Worm (Caenorhabditis elegans) whole organism, midembryonic: Measurements from ENCODE around the gene sre-20.

Source experiments
- cog-1 ChIP-seq: sonication (generic microtip); optimal IDR thresholded peaks from 2 replicates; lab custom pipeline; 2016; ENCODE audit warnings: missing genetic modification characterization, missing compliant biosample characterization
- flt-1 ChIP-seq: fragments of 200-800 bp; sonication (Bioruptor generic); IDR thresholded peaks from 2 replicates; pipeline ENCODE4 v1.3.6; 2022; ENCODE audit warnings: missing genetic modification characterization, missing compliant biosample characterization
- klf-2 ChIP-seq: fragments of 200-800 bp; sonication (Bioruptor generic); conservative IDR thresholded peaks from 2 replicates; pipeline ENCODE4 v1.3.6; 2022; ENCODE audit warnings: missing genetic modification reagents, missing genetic modification characterization, missing compliant biosample characterization
- med-1 ChIP-seq: sonication (generic microtip); optimal IDR thresholded peaks from 2 replicates; lab custom pipeline; 2017; ENCODE audit warnings: missing genetic modification characterization, mild to moderate bottlenecking, missing compliant biosample characterization, antibody characterized with exemption, missing genetic modification reagents; ENCODE audit not compliant: insufficient read depth
- ref-1 ChIP-seq: fragments of 200-800 bp; sonication (Bioruptor generic); conservative IDR thresholded peaks from 2 replicates; pipeline ENCODE4 v1.3.6; 2022; ENCODE audit warnings: missing genetic modification reagents, missing genetic modification characterization, missing compliant biosample characterization
- tab-1 ChIP-seq: fragments of 200-800 bp; sonication (Bioruptor generic); IDR thresholded peaks from 2 replicates; pipeline ENCODE4 v1.3.6; 2022; ENCODE audit warnings: missing genetic modification characterization, missing compliant biosample characterization
- ztf-23 ChIP-seq: fragments of 200-800 bp; sonication (Bioruptor generic); IDR thresholded peaks from 2 replicates; pipeline ENCODE4 v1.3.6; 2022; ENCODE audit warnings: missing genetic modification reagents, missing genetic modification characterization, missing compliant biosample characterization

DNA sequence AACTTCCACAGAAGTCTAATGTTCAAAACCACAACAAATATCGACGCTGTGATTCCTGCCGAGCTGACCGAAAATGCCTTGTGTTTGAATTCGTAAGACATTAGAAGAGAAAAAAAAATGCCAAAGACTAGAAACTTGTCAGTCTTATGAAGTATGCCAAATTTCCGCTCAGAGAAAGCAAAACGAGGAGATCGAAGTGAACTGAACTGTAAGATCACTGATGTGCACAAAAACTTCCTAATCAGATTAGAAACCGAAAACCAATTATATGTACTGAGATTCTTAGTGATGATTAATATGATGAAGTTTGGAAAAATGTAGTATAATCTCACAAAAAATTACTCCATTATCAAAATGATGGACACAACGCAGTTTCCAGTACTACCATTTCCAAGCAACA, 3.7 kb upstream of the sre-20 start, which contains the start of gene srbc-44:
- no peak for TF ChIP-seq klf-2 (GFP tag; lab: Robert Waterston, UW)
- TF ChIP-seq cog-1 (tag; lab: Kevin White, UChicago): no peak
- no peak for TF ChIP-seq flt-1 (GFP tag; lab: Robert Waterston, UW)
- TF ChIP-seq med-1 (GFP tag; lab: Kevin White, UChicago): no peak
- no peak for TF ChIP-seq ref-1 (GFP tag; lab: Robert Waterston, UW)
- TF ChIP-seq tab-1 (GFP tag; lab: Robert Waterston, UW): no peak
- no peak for TF ChIP-seq ztf-23
